Fruit fly (Drosophila melanogaster) whole organism, embryonic: ENCODE results near the gene CG43354.
A peak's percentile ranks its signal among the peaks of the same experiment; 100 is the strongest.

Source experiments
- B-H1 ChIP-seq: fragments of 200-800 bp; sonication (Bioruptor generic); IDR thresholded peaks from 3 replicates; pipeline ENCODE4 v1.3.6; 2022; ENCODE audit warnings: missing biosample characterization, missing genetic modification characterization
- CG10147 ChIP-seq: fragments of 200-800 bp; sonication (Bioruptor generic); optimal IDR thresholded peaks from 2 replicates; lab custom pipeline; 2019; ENCODE audit warnings: missing biosample characterization, mild to moderate bottlenecking, missing genetic modification characterization, moderate library complexity
- CG10654 ChIP-seq: fragments of 200-800 bp; sonication (Bioruptor generic); optimal IDR thresholded peaks from 2 replicates; lab custom pipeline; 2016; ENCODE audit warnings: missing biosample characterization, missing genetic modification characterization
- CG12104 ChIP-seq: fragments of 200-800 bp; sonication (Bioruptor generic); optimal IDR thresholded peaks from 3 replicates; lab custom pipeline; 2016; ENCODE audit warnings: missing biosample characterization, missing genetic modification characterization
- CG12299 ChIP-seq: fragments of 200-800 bp; sonication (Bioruptor generic); optimal IDR thresholded peaks from 2 replicates; lab custom pipeline; 2018; ENCODE audit warnings: missing biosample characterization, mild to moderate bottlenecking, missing genetic modification characterization
- CG14050 ChIP-seq: fragments of 200-800 bp; sonication (Bioruptor generic); IDR thresholded peaks from 3 replicates; pipeline ENCODE4 v1.3.6; 2022; ENCODE audit warnings: missing biosample characterization, missing genetic modification characterization
- CG17912 ChIP-seq: fragments of 200-800 bp; sonication (Bioruptor generic); optimal IDR thresholded peaks from 2 replicates; lab custom pipeline; 2018; ENCODE audit warnings: missing biosample characterization, mild to moderate bottlenecking, missing genetic modification characterization
- CG2678 ChIP-seq: fragments of 200-800 bp; sonication (Bioruptor generic); optimal IDR thresholded peaks from 3 replicates; lab custom pipeline; 2019; ENCODE audit warnings: missing biosample characterization, mild to moderate bottlenecking, missing genetic modification characterization, moderate library complexity
- CG30403 ChIP-seq: fragments of 200-800 bp; sonication (Bioruptor generic); optimal IDR thresholded peaks from 3 replicates; lab custom pipeline; 2016; ENCODE audit warnings: missing biosample characterization, missing genetic modification characterization
- CG33557 ChIP-seq: fragments of 200-800 bp; sonication (Bioruptor generic); optimal IDR thresholded peaks from 2 replicates; lab custom pipeline; 2019; ENCODE audit warnings: missing biosample characterization, mild to moderate bottlenecking, missing genetic modification characterization, moderate library complexity
- CG3847 ChIP-seq: fragments of 200-800 bp; sonication (Bioruptor generic); IDR thresholded peaks from 2 replicates; pipeline ENCODE4 v1.3.6; 2022; ENCODE audit warnings: missing biosample characterization, missing genetic modification characterization
- CG5953 ChIP-seq: fragments of 200-800 bp; sonication (Bioruptor generic); IDR thresholded peaks from 2 replicates; pipeline ENCODE4 v1.3.6; 2022; ENCODE audit warnings: missing biosample characterization, missing genetic modification characterization
- CG7271 ChIP-seq: fragments of 200-800 bp; sonication (Bioruptor generic); optimal IDR thresholded peaks from 2 replicates; lab custom pipeline; 2018; ENCODE audit warnings: missing biosample characterization, mild to moderate bottlenecking, missing genetic modification characterization, moderate library complexity
- CG8359 ChIP-seq: fragments of 200-800 bp; sonication (Bioruptor generic); optimal IDR thresholded peaks from 2 replicates; lab custom pipeline; 2017; ENCODE audit warnings: missing biosample characterization, mild to moderate bottlenecking, missing genetic modification characterization, borderline replicate concordance
- CG8388 ChIP-seq: fragments of 200-800 bp; sonication (Bioruptor generic); optimal IDR thresholded peaks from 2 replicates; lab custom pipeline; 2019; ENCODE audit warnings: missing biosample characterization, mild to moderate bottlenecking, missing genetic modification characterization, moderate library complexity
- CG8478 ChIP-seq: fragments of >200 bp; optimal IDR thresholded peaks from 2 replicates; lab custom pipeline; 2018
- CG9215 ChIP-seq: fragments of 200-800 bp; sonication (Bioruptor generic); IDR thresholded peaks from 2 replicates; pipeline ENCODE4 v1.3.6; 2022; ENCODE audit warnings: missing biosample characterization, missing genetic modification characterization
- CG9727 ChIP-seq: fragments of 200-800 bp; sonication (Bioruptor generic); optimal IDR thresholded peaks from 3 replicates; lab custom pipeline; 2017; ENCODE audit warnings: missing biosample characterization, mild to moderate bottlenecking, missing genetic modification characterization
- CG9817 ChIP-seq: fragments of 200-800 bp; sonication (Bioruptor generic); optimal IDR thresholded peaks from 2 replicates; lab custom pipeline; 2018; ENCODE audit warnings: missing biosample characterization, mild to moderate bottlenecking, missing genetic modification characterization, moderate library complexity
- D ChIP-seq, 2 experiments: fragments of 200-800 bp in 1 of 2; fragments of >200 bp in 1 of 2; sonication (Bioruptor generic) in 1 of 2; optimal IDR thresholded peaks; 2 replicates in 1 of 2; 3 replicates in 1 of 2; lab custom pipeline; 2017; ENCODE audit warnings: mild to moderate bottlenecking in 1 of 2, missing biosample characterization in 1 of 2, missing genetic modification characterization in 1 of 2, missing genetic modification reagents in 1 of 2
- Dp ChIP-seq: fragments of 200-800 bp; sonication (Bioruptor generic); optimal IDR thresholded peaks from 2 replicates; lab custom pipeline; 2018; ENCODE audit warnings: missing biosample characterization, mild to moderate bottlenecking, missing genetic modification characterization, moderate library complexity
- Eip74EF ChIP-seq, 2 experiments: fragments of 200-800 bp in 1 of 2; fragments of >200 bp in 1 of 2; sonication (Bioruptor generic) in 1 of 2; optimal IDR thresholded peaks; 2 replicates each; lab custom pipeline; 2017 to 2019; ENCODE audit warnings: missing biosample characterization in 2 of 2, missing genetic modification characterization in 2 of 2, mild to moderate bottlenecking in 1 of 2, moderate library complexity in 1 of 2
- Gsc ChIP-seq: fragments of 200-800 bp; sonication (Bioruptor generic); IDR thresholded peaks from 2 replicates; pipeline ENCODE4 v1.3.6; 2022; ENCODE audit warnings: missing biosample characterization, missing genetic modification characterization
- Hmx ChIP-seq: fragments of 200-800 bp; sonication (Bioruptor generic); optimal IDR thresholded peaks from 2 replicates; lab custom pipeline; 2016; ENCODE audit warnings: missing biosample characterization, missing genetic modification characterization
- MTF-1 ChIP-seq: fragments of 200-800 bp; sonication (Bioruptor generic); optimal IDR thresholded peaks from 2 replicates; lab custom pipeline; 2018; ENCODE audit warnings: missing biosample characterization, mild to moderate bottlenecking, missing genetic modification characterization, borderline replicate concordance
- NC2β ChIP-seq: fragments of 200-800 bp; sonication (Bioruptor generic); optimal IDR thresholded peaks from 2 replicates; lab custom pipeline; 2016; ENCODE audit warnings: missing biosample characterization, missing genetic modification characterization
- Nf-YB ChIP-seq: fragments of 200-800 bp; sonication (Bioruptor generic); optimal IDR thresholded peaks from 3 replicates; lab custom pipeline; 2019; ENCODE audit warnings: missing biosample characterization, mild to moderate bottlenecking, missing genetic modification characterization, moderate library complexity
- Opbp ChIP-seq: fragments of 200-800 bp; sonication (Bioruptor generic); IDR thresholded peaks from 3 replicates; pipeline ENCODE4 v1.3.6; 2022; ENCODE audit warnings: missing biosample characterization, missing genetic modification characterization; ENCODE audit not compliant: partially characterized antibody
- Optix ChIP-seq: fragments of 200-800 bp; sonication (Bioruptor generic); IDR thresholded peaks from 3 replicates; pipeline ENCODE4 v1.3.6; 2022; ENCODE audit warnings: missing biosample characterization, missing genetic modification characterization
- Vsx1 ChIP-seq: fragments of 200-800 bp; sonication (Bioruptor generic); optimal IDR thresholded peaks from 2 replicates; lab custom pipeline; 2017; ENCODE audit warnings: missing biosample characterization, mild to moderate bottlenecking, missing genetic modification characterization, missing genetic modification reagents
- ato ChIP-seq: fragments of 200-800 bp; sonication (Bioruptor generic); IDR thresholded peaks from 2 replicates; pipeline ENCODE4 v1.3.6; 2022; ENCODE audit warnings: missing biosample characterization, missing genetic modification characterization; ENCODE audit not compliant: partially characterized antibody
- dmrt11E ChIP-seq: fragments of 200-800 bp; sonication (Bioruptor generic); optimal IDR thresholded peaks from 3 replicates; lab custom pipeline; 2018; ENCODE audit warnings: missing biosample characterization, mild to moderate bottlenecking, missing genetic modification characterization, moderate library complexity
- eyg ChIP-seq: fragments of 200-800 bp; sonication (Bioruptor generic); optimal IDR thresholded peaks from 3 replicates; lab custom pipeline; 2016; ENCODE audit warnings: missing biosample characterization, missing genetic modification characterization
- ftz-f1 ChIP-seq: fragments of 200-800 bp; sonication (Bioruptor generic); optimal IDR thresholded peaks from 2 replicates; lab custom pipeline; 2016; ENCODE audit warnings: missing biosample characterization, missing genetic modification characterization
- gcm ChIP-seq: fragments of 200-800 bp; sonication (Bioruptor generic); optimal IDR thresholded peaks from 2 replicates; lab custom pipeline; 2019; ENCODE audit warnings: missing biosample characterization, mild to moderate bottlenecking, missing genetic modification characterization, moderate library complexity
- h ChIP-seq: fragments of >200 bp; optimal IDR thresholded peaks from 2 replicates; lab custom pipeline; 2017
- hb ChIP-seq: fragments of 200-800 bp; sonication (Bioruptor generic); IDR thresholded peaks from 3 replicates; pipeline ENCODE4 v1.3.6; 2022; ENCODE audit warnings: missing biosample characterization, missing genetic modification characterization; ENCODE audit not compliant: partially characterized antibody
- lov ChIP-seq, 2 experiments: fragments of 200-800 bp in 1 of 2; fragments of >200 bp in 1 of 2; sonication (Bioruptor generic) in 1 of 2; IDR thresholded peaks in 1 of 2; optimal IDR thresholded peaks in 1 of 2; 2 replicates in 1 of 2; 3 replicates in 1 of 2; pipeline versions ENCODE4 v1.3.6 to Lab custom; 2017 to 2022; ENCODE audit warnings: missing biosample characterization in 1 of 2, missing genetic modification characterization in 1 of 2
- nerfin-2 ChIP-seq: fragments of 200-800 bp; sonication (Bioruptor generic); IDR thresholded peaks from 2 replicates; pipeline ENCODE4 v1.3.6; 2022; ENCODE audit warnings: missing biosample characterization, missing genetic modification characterization; ENCODE audit not compliant: partially characterized antibody
- oc ChIP-seq: fragments of 200-800 bp; sonication (Bioruptor generic); optimal IDR thresholded peaks from 2 replicates; lab custom pipeline; 2018; ENCODE audit warnings: missing biosample characterization, mild to moderate bottlenecking, missing genetic modification characterization, moderate library complexity
- ranshi ChIP-seq: fragments of 200-800 bp; sonication (Bioruptor generic); IDR thresholded peaks from 2 replicates; pipeline ENCODE4 v1.3.6; 2022; ENCODE audit warnings: missing biosample characterization, missing genetic modification characterization
- ro ChIP-seq: fragments of 200-800 bp; sonication (Bioruptor generic); IDR thresholded peaks from 2 replicates; pipeline ENCODE4 v1.3.6; 2022; ENCODE audit warnings: missing biosample characterization, missing genetic modification characterization
- scrt ChIP-seq: fragments of 200-800 bp; sonication (Bioruptor generic); optimal IDR thresholded peaks from 2 replicates; lab custom pipeline; 2018; ENCODE audit warnings: missing biosample characterization, mild to moderate bottlenecking, missing genetic modification characterization, moderate library complexity
- sim ChIP-seq: fragments of 200-800 bp; sonication (Bioruptor generic); IDR thresholded peaks from 2 replicates; pipeline ENCODE4 v1.3.6; 2022; ENCODE audit warnings: missing biosample characterization, missing genetic modification characterization
- tll ChIP-seq, 2 experiments: fragments of 200-800 bp in 1 of 2; fragments of >200 bp in 1 of 2; sonication (Bioruptor generic) in 1 of 2; optimal IDR thresholded peaks; 2 replicates each; lab custom pipeline; 2017 to 2019; ENCODE audit warnings: missing biosample characterization in 2 of 2, missing genetic modification characterization in 2 of 2, mild to moderate bottlenecking in 1 of 2, moderate library complexity in 1 of 2
- unc-4 ChIP-seq: fragments of 200-800 bp; sonication (Bioruptor generic); IDR thresholded peaks from 2 replicates; pipeline ENCODE4 v1.3.6; 2022; ENCODE audit warnings: missing biosample characterization, missing genetic modification characterization; ENCODE audit not compliant: partially characterized antibody
- unpg ChIP-seq: fragments of 200-800 bp; sonication (Bioruptor generic); optimal IDR thresholded peaks from 3 replicates; lab custom pipeline; 2018; ENCODE audit warnings: missing biosample characterization, mild to moderate bottlenecking, missing genetic modification characterization, moderate library complexity
- vvl ChIP-seq: fragments of 200-800 bp; sonication (Bioruptor generic); IDR thresholded peaks from 2 replicates; pipeline ENCODE4 v1.3.6; 2022; ENCODE audit warnings: missing biosample characterization, missing genetic modification characterization

Gene CG43354

dm6 chr2L:18325120-18325581 lies 15.9 kb upstream of the CG43354 start (continued):
- TF ChIP-seq sim (peak; percentile 70; the same call in 1 of the 2 replicates), ro (GFP tag; lab: Robert Waterston, UW) (peak; percentile 80), Opbp (GFP tag; lab: Robert Waterston, UW) (no peak), CG33557 (peak; percentile 51), NC2β (peak; percentile 86), hb (no peak), CG30403 (GFP tag; lab: Kevin White, UChicago) (peak; percentile 88), CG12299 (peak; percentile 64), CG14050 (GFP tag; lab: Robert Waterston, UW) (peak; percentile 78), CG8478 (lab: Kevin White, UChicago) (no peak), oc (tag; lab: Kevin White, UChicago) (peak; percentile 81), lov (optimal IDR thresholded peaks at IDR 0.05; lab: Kevin White, UChicago) (no peak), lov (GFP tag; IDR thresholded peaks at IDR 0.05; lab: Robert Waterston, UW) (peak; percentile 82), Vsx1 (GFP tag; lab: Kevin White, UChicago) (peak; percentile 57), Hmx (GFP tag; lab: Kevin White, UChicago) (peak; percentile 30), unc-4 (GFP tag; lab: Robert Waterston, UW) (no peak), nerfin-2 (GFP tag; lab: Robert Waterston, UW) (no peak), h (lab: Kevin White, UChicago) (no peak), tll (GFP tag; optimal IDR thresholded peaks at IDR 0.05; lab: Kevin White, UChicago) (no peak), ato (GFP tag; lab: Robert Waterston, UW) (no peak), ftz-f1 (GFP tag; lab: Kevin White, UChicago) (no peak), D (optimal IDR thresholded peaks at IDR 0.05; lab: Kevin White, UChicago) (no peak), D (GFP tag; optimal IDR thresholded peaks at IDR 0.05; lab: Kevin White, UChicago) (peak; percentile 81), B-H1 (GFP tag; lab: Robert Waterston, UW) (peak; percentile 79), CG7271 (tag; lab: Kevin White, UChicago) (no peak), CG8359 (GFP tag; lab: Kevin White, UChicago) (peak; percentile 60), CG9727 (GFP tag; lab: Kevin White, UChicago) (peak; percentile 72), CG10147 (GFP tag; lab: Kevin White, UChicago) (peak; percentile 58), Gsc (GFP tag; lab: Robert Waterston, UW) (peak; percentile 58), MTF-1 (GFP tag; lab: Kevin White, UChicago) (peak; percentile 43), CG2678 (tag; lab: Kevin White, UChicago) (peak; percentile 89), CG8388 (peak; percentile 83), CG10654 (GFP tag; lab: Kevin White, UChicago) (peak; percentile 79), CG9817 (peak; percentile 81), CG5953 (GFP tag; lab: Robert Waterston, UW) (peak; percentile 84), Optix (GFP tag; lab: Robert Waterston, UW) (peak; percentile 79), eyg (GFP tag; lab: Kevin White, UChicago) (peak; percentile 44), ranshi (peak; percentile 82), Nf-YB (GFP tag; lab: Kevin White, UChicago) (peak; percentile 54), CG12104 (peak; percentile 78), Eip74EF (GFP tag; optimal IDR thresholded peaks at IDR 0.05; lab: Kevin White, UChicago) (peak in 1 of 2 experiments; percentile 70), unpg (GFP tag; lab: Kevin White, UChicago) (peak; percentile 86), gcm (peak; percentile 84), CG17912 (GFP tag; lab: Kevin White, UChicago) (no peak), CG9215 (peak; percentile 43; the same call in 1 of the 2 replicates), Dp (no peak), CG3847 (GFP tag; lab: Robert Waterston, UW) (peak; percentile 68), dmrt11E (tag; lab: Kevin White, UChicago) (peak; percentile 83), vvl (peak; percentile 93), scrt (GFP tag; lab: Kevin White, UChicago) (peak; percentile 61)
